Worm (Caenorhabditis elegans): ENCODE measurements around the gene ZK228.3.

ZK228.3 gene

ce11 chrV:18424471-18424870, 36.6 kb downstream of the ZK228.3 start, which contains the start of gene ZK262.4:
ZK262.4 (minus strand) TSS chrV:18424571.
- TF ChIP-seq ceh-9 (tag; optimal IDR thresholded peaks at IDR 0.05): no peak
- TF ChIP-seq nhr-43 (tag; optimal IDR thresholded peaks at IDR 0.05; ENCODE audit: poor library complexity, severe bottlenecking): no peak
- TF ChIP-seq ztf-11 (tag; optimal IDR thresholded peaks at IDR 0.05): no peak
- TF ChIP-seq ceh-28 (tag; optimal IDR thresholded peaks at IDR 0.05): no peak
- TF ChIP-seq lsy-12 (tag; optimal IDR thresholded peaks at IDR 0.05): no peak
- TF ChIP-seq nhr-12 (tag; optimal IDR thresholded peaks at IDR 0.05): no peak
- TF ChIP-seq nhr-67 (tag; optimal IDR thresholded peaks at IDR 0.05): no peak
- TF ChIP-seq skn-1 (tag; optimal IDR thresholded peaks at IDR 0.05): no peak
- no peak for TF ChIP-seq fos-1 (tag; optimal IDR thresholded peaks at IDR 0.05)

DNA sequence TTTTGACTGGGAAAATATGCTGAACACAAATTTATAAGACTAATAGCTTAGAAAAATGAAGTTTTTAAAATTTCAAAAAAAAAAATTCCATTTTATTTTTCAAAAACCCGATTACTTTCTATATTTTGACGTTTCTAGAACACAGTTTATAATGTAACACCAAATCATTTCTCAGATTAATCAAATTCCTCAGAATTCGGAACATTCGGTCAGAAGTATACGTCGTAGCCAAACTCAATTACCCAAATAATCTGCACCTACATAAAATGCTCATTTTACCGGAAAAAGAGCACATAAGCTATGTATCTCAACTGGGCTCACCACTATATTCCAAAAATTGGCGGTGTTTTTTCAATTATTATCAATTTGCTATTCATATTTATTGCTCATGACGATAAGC, 40.3 kb downstream of the ZK228.3 start, which contains the start of gene srj-26:
TSS of gene srj-26 (plus strand) at position 301 of the 400 bp plus-strand sequence.
- TF ChIP-seq ceh-16 (tag; optimal IDR thresholded peaks at IDR 0.05): no peak
- no peak for TF ChIP-seq fos-1 (tag; optimal IDR thresholded peaks at IDR 0.05)
- no peak for TF ChIP-seq lin-15B (tag; optimal IDR thresholded peaks at IDR 0.05)
- no peak for TF ChIP-seq nhr-28 (tag; optimal IDR thresholded peaks at IDR 0.05)

ce11 chrV:18414051-18414450, 47.0 kb downstream of the ZK228.3 start, which contains the start of gene txt-8:
txt-8 (plus strand) TSS chrV:18414351.
- TF ChIP-seq pha-4 (tag; optimal IDR thresholded peaks at IDR 0.05) (peak; percentile 1), unc-62 (GFP tag; optimal IDR thresholded peaks at IDR 0.05) (no peak)

DNA sequence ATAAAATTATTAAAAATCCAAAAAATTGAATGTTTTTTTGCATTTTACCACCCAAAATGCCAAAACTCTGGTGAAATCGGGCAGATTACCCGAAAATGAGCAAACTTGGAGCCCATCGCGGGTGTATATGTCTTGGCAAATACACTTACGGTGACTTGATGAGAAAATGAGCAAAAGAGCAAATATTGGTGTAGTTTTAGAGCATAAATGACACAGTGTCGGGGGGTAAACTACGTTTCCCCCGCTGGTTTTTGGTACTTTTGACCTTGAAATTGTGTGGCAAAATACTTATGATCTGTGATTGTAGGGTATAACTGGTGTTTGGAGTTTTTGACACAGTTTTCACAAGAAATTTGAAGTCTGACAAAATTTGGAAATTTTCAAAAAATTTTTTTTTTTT, 48.2 kb downstream of the ZK228.3 start, which contains the start of gene ZK262.2:
TSS of gene ZK262.2 (minus strand) at position 101 of the 400 bp plus-strand sequence.
- TF ChIP-seq fkh-2 (tag; optimal IDR thresholded peaks at IDR 0.05): no peak
- TF ChIP-seq pha-4 (tag; optimal IDR thresholded peaks at IDR 0.05): peak; percentile 9

ce11 chrV:18412351-18412750, 48.7 kb downstream of the ZK228.3 start:
- TF ChIP-seq zag-1 (tag; optimal IDR thresholded peaks at IDR 0.05) (no peak), elt-2 (tag; optimal IDR thresholded peaks at IDR 0.05) (peak; percentile 14)

DNA sequence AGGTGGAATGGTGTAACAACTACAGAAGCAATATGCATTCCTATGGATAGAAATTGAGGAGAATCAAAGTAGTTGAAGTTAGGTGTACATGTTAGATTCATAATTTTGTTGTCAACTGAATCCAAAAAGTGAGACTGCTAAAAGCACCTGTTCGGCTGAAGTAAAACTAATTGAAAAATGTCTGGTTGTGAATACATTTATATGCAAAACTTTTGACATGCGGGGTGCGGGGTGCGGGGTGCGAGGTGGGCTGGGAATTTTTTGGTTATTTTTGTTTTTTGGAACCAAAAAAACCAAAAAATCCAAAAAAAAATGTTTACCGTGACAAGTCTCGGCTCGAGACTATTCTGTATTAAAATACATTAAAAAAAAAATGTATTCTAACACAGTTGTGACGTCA, 50.9 kb downstream of the ZK228.3 start, which contains the start of gene srh-207:
TSS of gene srh-207 (minus strand) at position 101 of the 400 bp plus-strand sequence.
- TF ChIP-seq nhr-237 (tag; optimal IDR thresholded peaks at IDR 0.05) (no peak), pqm-1 (tag; optimal IDR thresholded peaks at IDR 0.05) (no peak), nhr-43 (tag; optimal IDR thresholded peaks at IDR 0.05; ENCODE audit: poor library complexity, severe bottlenecking) (no peak), hmg-11 (tag; optimal IDR thresholded peaks at IDR 0.05) (no peak), fkh-2 (tag; optimal IDR thresholded peaks at IDR 0.05) (no peak), nhr-76 (tag; optimal IDR thresholded peaks at IDR 0.05) (no peak), egl-27 (tag; optimal IDR thresholded peaks at IDR 0.05) (no peak), jun-1 (tag; optimal IDR thresholded peaks at IDR 0.05) (no peak), zag-1 (tag; optimal IDR thresholded peaks at IDR 0.05) (no peak), unc-62 (GFP tag; optimal IDR thresholded peaks at IDR 0.05) (no peak)
